Worm (Caenorhabditis elegans) whole organism, L2 larva: ENCODE measurements around the gene ZK809.5.

Experiments used
- C34F6.9 ChIP-seq: fragments of 150-350 bp; optimal IDR thresholded peaks from 2 replicates; lab custom pipeline; 2014; ENCODE audit warnings: missing biosample characterization, missing genetic modification characterization
- R02D3.7 ChIP-seq: fragments of 150-350 bp; optimal IDR thresholded peaks from 2 replicates; lab custom pipeline; 2014; ENCODE audit warnings: missing biosample characterization, missing genetic modification characterization
- ZK546.5 ChIP-seq: sonication (generic microtip); optimal IDR thresholded peaks from 2 replicates; lab custom pipeline; 2017; ENCODE audit warnings: missing biosample characterization, missing genetic modification characterization
- aly-2 ChIP-seq: fragments of 150-350 bp; optimal IDR thresholded peaks from 2 replicates; lab custom pipeline; 2014; ENCODE audit warnings: missing biosample characterization, missing genetic modification characterization
- blmp-1 ChIP-seq: sonication (generic microtip); optimal IDR thresholded peaks from 2 replicates; lab custom pipeline; 2017; ENCODE audit warnings: missing genetic modification characterization, mild to moderate bottlenecking, missing compliant biosample characterization, antibody characterized with exemption, moderate library complexity; ENCODE audit not compliant: insufficient read depth
- ceh-16 ChIP-seq: fragments of 150-350 bp; optimal IDR thresholded peaks from 2 replicates; lab custom pipeline; 2014; ENCODE audit warnings: missing biosample characterization, missing genetic modification characterization
- ceh-82 ChIP-seq: fragments of 150-350 bp; optimal IDR thresholded peaks from 2 replicates; lab custom pipeline; 2014; ENCODE audit warnings: missing biosample characterization, missing genetic modification characterization
- egl-27 ChIP-seq: sonication (generic microtip); optimal IDR thresholded peaks from 3 replicates; lab custom pipeline; 2017; ENCODE audit warnings: missing biosample characterization, missing genetic modification reagents, missing genetic modification characterization
- elt-1 ChIP-seq: fragments of 150-350 bp; optimal IDR thresholded peaks from 2 replicates; lab custom pipeline; 2014; ENCODE audit warnings: missing biosample characterization, missing genetic modification characterization
- elt-3 ChIP-seq: sonication (generic microtip); optimal IDR thresholded peaks from 2 replicates; lab custom pipeline; 2017; ENCODE audit warnings: missing biosample characterization, missing genetic modification characterization
- fos-1 ChIP-seq: fragments of 150-350 bp; optimal IDR thresholded peaks from 2 replicates; lab custom pipeline; 2014; ENCODE audit warnings: missing biosample characterization, missing genetic modification characterization
- lin-13 ChIP-seq: fragments of 150-350 bp; optimal IDR thresholded peaks from 2 replicates; lab custom pipeline; 2014; ENCODE audit warnings: missing biosample characterization, missing genetic modification reagents, missing genetic modification characterization
- mbf-1 ChIP-seq: sonication (generic microtip); optimal IDR thresholded peaks from 2 replicates; lab custom pipeline; 2017; ENCODE audit warnings: missing biosample characterization, missing genetic modification characterization
- mdl-1 ChIP-seq, 2 experiments: fragments of 150-350 bp in 1 of 2; sonication (generic microtip) in 1 of 2; optimal IDR thresholded peaks; 2 replicates each; lab custom pipeline; 2017; ENCODE audit warnings: missing biosample characterization in 2 of 2, missing genetic modification characterization in 2 of 2
- nhr-11 ChIP-seq: fragments of 150-350 bp; optimal IDR thresholded peaks from 2 replicates; lab custom pipeline; 2014; ENCODE audit warnings: missing biosample characterization, missing genetic modification characterization
- nhr-12 ChIP-seq: fragments of 150-350 bp; optimal IDR thresholded peaks from 2 replicates; lab custom pipeline; 2014; ENCODE audit warnings: missing biosample characterization, missing genetic modification characterization
- nhr-129 ChIP-seq: fragments of 150-350 bp; optimal IDR thresholded peaks from 2 replicates; lab custom pipeline; 2014; ENCODE audit warnings: missing biosample characterization, missing genetic modification characterization
- nhr-21 ChIP-seq: fragments of 150-350 bp; optimal IDR thresholded peaks from 2 replicates; lab custom pipeline; 2014; ENCODE audit warnings: missing biosample characterization, missing genetic modification characterization
- nhr-23 ChIP-seq: fragments of 150-350 bp; optimal IDR thresholded peaks from 2 replicates; lab custom pipeline; 2014; ENCODE audit warnings: missing biosample characterization, missing genetic modification reagents, missing genetic modification characterization
- nhr-237 ChIP-seq: fragments of 150-350 bp; optimal IDR thresholded peaks from 2 replicates; lab custom pipeline; 2014; ENCODE audit warnings: missing biosample characterization, missing genetic modification characterization
- nhr-25 ChIP-seq: fragments of 150-350 bp; sonication (generic microtip); optimal IDR thresholded peaks from 3 replicates; lab custom pipeline; 2014; ENCODE audit warnings: missing biosample characterization, missing genetic modification characterization
- sem-4 ChIP-seq: fragments of 150-350 bp; optimal IDR thresholded peaks from 2 replicates; lab custom pipeline; 2014; ENCODE audit warnings: missing biosample characterization, missing genetic modification reagents, missing genetic modification characterization
- skn-1 ChIP-seq: sonication (generic microtip); optimal IDR thresholded peaks from 2 replicates; lab custom pipeline; 2017; ENCODE audit warnings: missing biosample characterization, missing genetic modification characterization
- sma-3 ChIP-seq: sonication (generic microtip); optimal IDR thresholded peaks from 2 replicates; lab custom pipeline; 2016; ENCODE audit warnings: missing genetic modification reagents, missing genetic modification characterization, missing compliant biosample characterization
- sma-9 ChIP-seq, 2 experiments: fragments of 150-350 bp in 1 of 2; sonication (generic microtip) in 1 of 2; optimal IDR thresholded peaks; 2 replicates each; lab custom pipeline; 2014 to 2016; ENCODE audit warnings: missing genetic modification characterization in 2 of 2, mild to moderate bottlenecking in 1 of 2, missing biosample characterization in 1 of 2, missing compliant biosample characterization in 1 of 2, missing genetic modification reagents in 1 of 2, moderate library complexity in 1 of 2
- unc-39 ChIP-seq: fragments of 150-350 bp; optimal IDR thresholded peaks from 2 replicates; lab custom pipeline; 2014; ENCODE audit warnings: missing biosample characterization, missing genetic modification characterization
- unc-62 ChIP-seq: fragments of 150-350 bp; optimal IDR thresholded peaks from 2 replicates; lab custom pipeline; 2014; ENCODE audit warnings: missing biosample characterization, missing genetic modification reagents, missing genetic modification characterization
- zag-1 ChIP-seq: fragments of 150-350 bp; optimal IDR thresholded peaks from 2 replicates; lab custom pipeline; 2014; ENCODE audit warnings: missing biosample characterization, missing genetic modification characterization
- ztf-1 ChIP-seq: fragments of 200-800 bp; sonication (Bioruptor generic); conservative IDR thresholded peaks from 2 replicates; pipeline ENCODE4 v1.3.6; 2022; ENCODE audit warnings: missing genetic modification characterization, missing compliant biosample characterization
- ztf-11 ChIP-seq: sonication (generic microtip); optimal IDR thresholded peaks from 2 replicates; lab custom pipeline; 2017; ENCODE audit warnings: missing biosample characterization, missing genetic modification characterization
- ztf-4 ChIP-seq: fragments of 150-350 bp; optimal IDR thresholded peaks from 2 replicates; lab custom pipeline; 2014; ENCODE audit warnings: missing biosample characterization, missing genetic modification characterization

Gene ZK809.5

ce11 chrIV:11673543-11673942, 17.0 kb downstream of the ZK809.5 start, which contains the start of gene inx-8:
inx-8 (plus strand) TSS chrIV:11673843.
- TF ChIP-seq lin-13 = no peak
- TF ChIP-seq R02D3.7 (tag; lab: Kevin White, UChicago) = no peak
- TF ChIP-seq nhr-21 = no peak
- no peak for TF ChIP-seq ZK546.5 (tag; lab: Kevin White, UChicago)
- no peak for TF ChIP-seq nhr-25 (tag; lab: Kevin White, UChicago)
- TF ChIP-seq ztf-4 = no peak
- TF ChIP-seq mdl-1 (tag; optimal IDR thresholded peaks at IDR 0.05; lab: Kevin White, UChicago) = no peak

ce11 chrIV:11676054-11676453, 19.5 kb downstream of the ZK809.5 start, which contains the start of gene inx-9:
inx-9 (plus strand) TSS chrIV:11676354.
- TF ChIP-seq ceh-82 (tag; lab: Kevin White, UChicago) (no peak), C34F6.9 (tag; lab: Kevin White, UChicago) (no peak), nhr-11 (tag; lab: Kevin White, UChicago) (no peak), ztf-1 (no peak), skn-1 (tag; lab: Kevin White, UChicago) (no peak), zag-1 (tag; lab: Kevin White, UChicago) (no peak), elt-1 (tag; lab: Kevin White, UChicago) (no peak), nhr-129 (tag; lab: Kevin White, UChicago) (no peak), ZK546.5 (tag; lab: Kevin White, UChicago) (no peak)

ce11 chrIV:11681905-11682304, 25.4 kb downstream of the ZK809.5 start, which contains the start of gene ZK792.4:
ZK792.4 (minus strand) TSS chrIV:11682005.
- no peak for TF ChIP-seq nhr-23
- TF ChIP-seq fos-1 = no peak
- TF ChIP-seq egl-27 (tag; lab: Kevin White, UChicago) = no peak
- no peak for TF ChIP-seq lin-13
- TF ChIP-seq unc-62 (GFP tag; lab: Kevin White, UChicago) = no peak
- TF ChIP-seq C34F6.9 (tag; lab: Kevin White, UChicago) = no peak
- no peak for TF ChIP-seq mbf-1 (tag; lab: Kevin White, UChicago)
- TF ChIP-seq ztf-4 = no peak
- TF ChIP-seq elt-1 (tag; lab: Kevin White, UChicago) = no peak
- TF ChIP-seq aly-2 (tag; lab: Kevin White, UChicago) = no peak
- no peak for TF ChIP-seq zag-1 (tag; lab: Kevin White, UChicago)
- no peak for TF ChIP-seq skn-1 (tag; lab: Kevin White, UChicago)
- no peak for TF ChIP-seq ZK546.5 (tag; lab: Kevin White, UChicago)
- TF ChIP-seq nhr-21 = no peak
- TF ChIP-seq sem-4 = no peak
- no peak for TF ChIP-seq nhr-129 (tag; lab: Kevin White, UChicago)
- no peak for TF ChIP-seq nhr-12 (tag; lab: Kevin White, UChicago)
- no peak for TF ChIP-seq sma-9 (GFP tag; optimal IDR thresholded peaks at IDR 0.05; lab: Kevin White, UChicago)
- TF ChIP-seq sma-9 (tag; optimal IDR thresholded peaks at IDR 0.05; lab: Kevin White, UChicago) = no peak
- no peak for TF ChIP-seq nhr-11 (tag; lab: Kevin White, UChicago)
- no peak for TF ChIP-seq ztf-11 (tag; lab: Kevin White, UChicago)

- TF ChIP-seq sma-3 = no peak
- TF ChIP-seq ceh-16 (tag; lab: Kevin White, UChicago) = no peak
- no peak for TF ChIP-seq zag-1 (tag; lab: Kevin White, UChicago)
- no peak for TF ChIP-seq nhr-237
Observed at ce11 chrIV:11688018-11688417, 31.5 kb downstream of the ZK809.5 start, which contains the start of gene ZK792.5. ZK792.5 (minus strand) TSS chrIV:11688118.

- TF ChIP-seq R02D3.7 (tag; lab: Kevin White, UChicago) (no peak), nhr-129 (tag; lab: Kevin White, UChicago) (no peak), ztf-4 (no peak), unc-39 (tag; lab: Kevin White, UChicago) (no peak), ztf-1 (no peak), nhr-12 (tag; lab: Kevin White, UChicago) (no peak), lin-13 (no peak), elt-3 (tag; lab: Kevin White, UChicago) (no peak), unc-62 (GFP tag; lab: Kevin White, UChicago) (no peak), ceh-16 (tag; lab: Kevin White, UChicago) (no peak), blmp-1 (tag; lab: Kevin White, UChicago) (no peak)
- TF ChIP-seq, all 48 proteins: peak for 0
Observed at ce11 chrIV:11690988-11691387, 34.5 kb downstream of the ZK809.5 start, which contains the start of gene let-60. let-60 (minus strand) TSS chrIV:11691088.
